Worm (Caenorhabditis elegans): ENCODE results near the gene C53D6.10.

Gene C53D6.10

DNA sequence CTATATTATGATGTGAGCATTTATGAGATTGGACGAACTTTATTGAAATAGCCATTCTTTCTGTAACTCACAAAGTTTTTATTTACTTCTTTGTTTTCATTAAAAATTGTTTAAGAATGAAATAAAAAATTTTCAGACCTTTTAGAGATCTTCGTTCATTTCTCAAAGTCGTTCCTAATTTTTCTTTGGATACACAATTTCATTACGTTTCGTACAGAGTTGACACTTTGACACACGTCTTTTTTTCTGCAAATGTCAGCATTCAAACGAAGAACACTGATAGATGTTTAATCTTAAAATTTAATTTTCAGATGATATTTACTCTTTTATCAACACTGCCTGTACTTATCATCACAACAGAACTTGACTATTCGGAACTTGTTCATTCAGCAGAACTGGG, 17.8 kb downstream of the C53D6.10 start, which contains the start of gene acc-2:
TSS of gene acc-2 (plus strand) at position 301 of the 400 bp plus-strand sequence.
- no peak for TF ChIP-seq R02D3.7 (tag; optimal IDR thresholded peaks at IDR 0.05)
- TF ChIP-seq nhr-28 (tag; optimal IDR thresholded peaks at IDR 0.05): no peak
- TF ChIP-seq lin-39 (tag; optimal IDR thresholded peaks at IDR 0.05): no peak
- no peak for TF ChIP-seq egl-5 (tag; optimal IDR thresholded peaks at IDR 0.05)
- no peak for TF ChIP-seq nhr-23 (tag; optimal IDR thresholded peaks at IDR 0.05)
- TF ChIP-seq zag-1 (tag; optimal IDR thresholded peaks at IDR 0.05): no peak
- no peak for TF ChIP-seq elt-1 (tag; optimal IDR thresholded peaks at IDR 0.05)
- TF ChIP-seq ceh-28 (tag; optimal IDR thresholded peaks at IDR 0.05): no peak
- TF ChIP-seq unc-39 (tag; optimal IDR thresholded peaks at IDR 0.05): no peak
- TF ChIP-seq daf-12 (tag; optimal IDR thresholded peaks at IDR 0.05): no peak
- TF ChIP-seq ama-1 (optimal IDR thresholded peaks at IDR 0.05): no peak
- TF ChIP-seq mdl-1 (tag; optimal IDR thresholded peaks at IDR 0.05): no peak
- TF ChIP-seq snpc-4 (tag; optimal IDR thresholded peaks at IDR 0.05): no peak
- TF ChIP-seq nhr-12 (tag; optimal IDR thresholded peaks at IDR 0.05): no peak
- no peak for TF ChIP-seq ztf-11 (tag; optimal IDR thresholded peaks at IDR 0.05)
- TF ChIP-seq elt-2 (tag; optimal IDR thresholded peaks at IDR 0.05): no peak
- TF ChIP-seq ceh-16 (tag; optimal IDR thresholded peaks at IDR 0.05): no peak
- no peak for TF ChIP-seq mml-1 (tag; optimal IDR thresholded peaks at IDR 0.05)
- TF ChIP-seq fkh-2 (tag; optimal IDR thresholded peaks at IDR 0.05): no peak
- no peak for TF ChIP-seq fkh-10 (GFP tag; optimal IDR thresholded peaks at IDR 0.05)

DNA sequence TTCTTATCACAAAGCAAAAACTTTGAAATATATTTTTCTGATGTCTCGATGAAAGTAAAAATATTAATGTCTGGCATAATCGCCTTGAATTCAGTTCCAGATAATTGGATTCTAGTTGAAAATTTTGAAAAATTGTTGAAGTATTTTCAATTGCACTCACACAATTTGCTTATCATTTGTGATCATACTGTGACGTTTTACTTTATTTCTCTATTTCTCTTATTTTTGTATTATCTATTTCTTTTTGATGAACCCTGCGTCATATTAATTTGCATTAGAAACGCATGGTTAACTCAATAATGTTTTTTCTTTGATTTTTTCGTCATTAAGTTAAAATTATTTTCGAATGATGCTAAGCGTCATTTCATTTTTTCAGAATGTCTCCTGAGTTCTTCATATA, 24.0 kb downstream of the C53D6.10 start, which contains the start of gene C53D6.11:
TSS of gene C53D6.11 (plus strand) at position 328 of the 400 bp plus-strand sequence.
- TF ChIP-seq pha-4 (tag; optimal IDR thresholded peaks at IDR 0.05) (peak; percentile 30), pqm-1 (tag; optimal IDR thresholded peaks at IDR 0.05) (peak; percentile 13), zag-1 (tag; optimal IDR thresholded peaks at IDR 0.05) (no peak), elt-2 (tag; optimal IDR thresholded peaks at IDR 0.05) (peak; percentile 67)

DNA sequence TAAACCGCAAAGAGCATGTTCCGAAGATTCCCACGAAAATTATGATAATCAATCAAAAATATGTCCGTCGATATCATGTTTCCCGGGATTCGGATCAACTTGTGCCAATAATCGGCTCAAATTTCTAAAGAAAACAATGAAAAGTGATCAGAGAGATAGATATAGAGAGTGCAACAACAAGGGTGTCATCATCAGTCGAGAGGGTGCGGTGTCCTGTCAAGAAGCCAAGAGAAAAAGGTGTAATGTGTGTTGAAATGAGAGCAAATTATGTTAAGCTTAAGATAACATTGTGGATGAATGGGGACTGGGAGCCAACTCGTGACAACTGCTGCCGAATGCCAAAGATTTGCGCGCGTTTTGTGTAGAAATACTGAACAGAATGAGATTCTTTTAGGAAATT, 26.3 kb downstream of the C53D6.10 start:
- TF ChIP-seq nhr-237 (tag; optimal IDR thresholded peaks at IDR 0.05): no peak

DNA sequence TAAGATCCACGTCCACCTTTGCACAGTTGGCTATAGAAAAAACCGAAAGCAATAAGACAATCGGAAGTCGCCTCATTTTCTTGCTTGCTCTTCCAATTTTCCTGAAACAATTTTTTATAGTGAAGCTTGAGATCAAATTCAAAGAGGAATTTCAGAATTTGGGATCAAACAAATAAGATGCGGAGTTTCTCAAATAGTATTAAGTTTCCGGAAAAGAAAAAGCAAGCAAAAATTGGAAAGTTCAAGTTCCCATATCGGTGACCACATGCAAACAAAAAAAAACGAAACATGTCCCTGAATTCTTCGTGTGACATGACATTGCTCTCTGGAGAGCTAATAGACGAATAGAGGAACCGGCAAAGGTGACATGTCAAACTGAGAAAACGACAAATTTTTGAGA, 28.9 kb downstream of the C53D6.10 start, which contains the start of gene unc-129:
TSS of gene unc-129 (minus strand) at position 101 of the 400 bp plus-strand sequence.
- TF ChIP-seq mdl-1 (tag; optimal IDR thresholded peaks at IDR 0.05) (no peak), zag-1 (tag; optimal IDR thresholded peaks at IDR 0.05) (no peak)

DNA sequence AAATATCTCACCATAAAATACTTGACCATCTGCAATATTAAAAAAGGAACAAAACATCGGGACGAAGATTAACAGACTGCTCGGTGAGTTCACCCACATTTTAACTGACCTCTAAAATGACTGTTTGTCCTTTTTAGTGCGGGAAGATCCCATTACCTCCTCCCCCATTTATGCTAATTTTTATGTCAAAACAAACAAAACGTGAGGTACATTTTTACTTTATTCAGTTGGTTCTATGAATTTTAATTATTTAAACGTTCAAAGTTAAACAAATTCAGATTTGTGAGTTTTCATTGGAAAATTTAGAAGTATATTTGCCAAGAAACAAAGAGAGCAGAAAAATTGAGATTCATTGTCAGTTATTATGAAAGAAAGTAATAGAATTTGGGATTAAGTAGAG, 31.6 kb downstream of the C53D6.10 start, which contains the start of gene C53D6.8:
TSS of gene C53D6.8 (minus strand) at position 101 of the 400 bp plus-strand sequence.
- TF ChIP-seq ceh-82 (tag; optimal IDR thresholded peaks at IDR 0.05) (no peak), nhr-67 (tag; optimal IDR thresholded peaks at IDR 0.05) (no peak), ztf-4 (tag; optimal IDR thresholded peaks at IDR 0.05) (no peak), egl-27 (tag; optimal IDR thresholded peaks at IDR 0.05) (no peak), elt-2 (tag; optimal IDR thresholded peaks at IDR 0.05) (no peak), eor-1 (tag; optimal IDR thresholded peaks at IDR 0.05) (no peak), ceh-16 (tag; optimal IDR thresholded peaks at IDR 0.05) (no peak), ztf-11 (tag; optimal IDR thresholded peaks at IDR 0.05) (no peak), mml-1 (tag; optimal IDR thresholded peaks at IDR 0.05) (no peak), pha-4 (tag; optimal IDR thresholded peaks at IDR 0.05) (no peak), snpc-4 (tag; optimal IDR thresholded peaks at IDR 0.05) (no peak), unc-39 (tag; optimal IDR thresholded peaks at IDR 0.05) (no peak), fkh-10 (GFP tag; optimal IDR thresholded peaks at IDR 0.05) (no peak), elt-1 (tag; optimal IDR thresholded peaks at IDR 0.05) (no peak), zag-1 (tag; optimal IDR thresholded peaks at IDR 0.05) (no peak), nhr-77 (tag; optimal IDR thresholded peaks at IDR 0.05) (no peak), ceh-28 (tag; optimal IDR thresholded peaks at IDR 0.05) (no peak), R02D3.7 (tag; optimal IDR thresholded peaks at IDR 0.05) (no peak), aly-2 (tag; optimal IDR thresholded peaks at IDR 0.05) (no peak)

DNA sequence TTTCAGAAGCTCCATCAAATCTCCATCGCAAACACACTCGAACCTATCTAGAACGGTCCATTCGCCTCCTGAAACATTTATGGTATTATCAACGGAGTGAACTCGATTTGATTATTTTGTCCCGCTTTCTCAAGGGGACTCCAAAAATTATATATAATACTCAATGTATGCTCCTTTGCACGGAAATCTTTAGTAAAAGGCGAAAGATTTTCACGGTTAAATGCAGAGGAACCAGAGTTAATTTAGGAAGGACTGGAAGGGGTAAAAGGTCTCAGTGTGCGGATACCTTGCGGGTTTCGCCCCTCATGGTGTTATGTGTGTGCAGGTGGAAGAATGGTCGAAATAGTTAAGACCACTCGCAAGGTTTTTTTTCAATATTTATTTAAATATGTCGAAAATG, 33.1 kb downstream of the C53D6.10 start:
- TF ChIP-seq nhr-77 (tag; optimal IDR thresholded peaks at IDR 0.05) (no peak), daf-12 (tag; optimal IDR thresholded peaks at IDR 0.05) (no peak), ama-1 (optimal IDR thresholded peaks at IDR 0.05) (no peak)

DNA sequence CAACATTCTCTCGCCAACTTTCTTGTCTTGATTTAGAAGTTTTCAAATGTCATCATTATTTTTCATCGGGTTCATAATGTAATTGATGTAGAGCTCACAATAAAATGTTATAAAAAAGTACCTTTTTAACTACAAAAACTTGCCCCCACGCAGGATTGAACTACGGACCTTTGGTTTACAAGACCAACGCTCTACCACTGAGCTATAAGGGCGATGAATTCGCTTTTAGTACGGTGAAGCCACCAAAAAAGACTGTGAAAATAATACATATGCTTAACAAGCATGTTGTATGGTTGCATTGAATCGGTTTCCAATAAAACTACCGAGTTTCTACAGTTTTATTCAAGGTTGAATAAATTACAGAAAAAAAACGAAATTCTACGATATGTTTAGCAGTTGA, 33.6 kb downstream of the C53D6.10 start:
- no peak for TF ChIP-seq eor-1 (tag; optimal IDR thresholded peaks at IDR 0.05)
- TF ChIP-seq elt-2 (tag; optimal IDR thresholded peaks at IDR 0.05): no peak
- no peak for TF ChIP-seq nfya-1 (tag; optimal IDR thresholded peaks at IDR 0.05; ENCODE audit: insufficient read depth)
- no peak for TF ChIP-seq nhr-11 (tag; optimal IDR thresholded peaks at IDR 0.05)
- TF ChIP-seq unc-62 (GFP tag; optimal IDR thresholded peaks at IDR 0.05): no peak
- TF ChIP-seq pha-4 (tag; optimal IDR thresholded peaks at IDR 0.05): no peak
- no peak for TF ChIP-seq ceh-82 (tag; optimal IDR thresholded peaks at IDR 0.05)
